Fruit fly (Drosophila melanogaster) whole organism, embryonic: ENCODE data around the gene mthl1.
A peak's percentile ranks its signal among the peaks of the same experiment; 100 is the strongest.

ENCODE experiments used
- C15 ChIP-seq: fragments of 200-800 bp; sonication (Bioruptor generic); IDR thresholded peaks from 3 replicates; pipeline ENCODE4 v1.3.6; 2022; ENCODE audit warnings: missing biosample characterization, missing genetic modification characterization
- CG10654 ChIP-seq: fragments of 200-800 bp; sonication (Bioruptor generic); optimal IDR thresholded peaks from 2 replicates; lab custom pipeline; 2016; ENCODE audit warnings: missing biosample characterization, missing genetic modification characterization
- CG11695 ChIP-seq: fragments of 200-800 bp; sonication (Bioruptor generic); IDR thresholded peaks from 3 replicates; pipeline ENCODE4 v1.3.6; 2022; ENCODE audit warnings: missing biosample characterization, missing genetic modification characterization
- CG12219 ChIP-seq: fragments of 200-800 bp; sonication (Bioruptor generic); optimal IDR thresholded peaks from 3 replicates; lab custom pipeline; 2018; ENCODE audit warnings: missing biosample characterization, mild to moderate bottlenecking, missing genetic modification characterization
- CG12391 ChIP-seq: fragments of 200-800 bp; sonication (Bioruptor generic); optimal IDR thresholded peaks from 3 replicates; lab custom pipeline; 2018; ENCODE audit warnings: missing biosample characterization, mild to moderate bottlenecking, missing genetic modification characterization, moderate library complexity
- CG13624 ChIP-seq: fragments of 200-800 bp; sonication (Bioruptor generic); optimal IDR thresholded peaks from 2 replicates; lab custom pipeline; 2016; ENCODE audit warnings: missing biosample characterization, missing genetic modification characterization
- CG14014 ChIP-seq: fragments of 200-800 bp; sonication (Bioruptor generic); IDR thresholded peaks from 2 replicates; pipeline ENCODE4 v1.3.6; 2022; ENCODE audit warnings: missing biosample characterization, missing genetic modification characterization
- CG1647 ChIP-seq: fragments of 200-800 bp; sonication (Bioruptor generic); optimal IDR thresholded peaks from 3 replicates; lab custom pipeline; 2016; ENCODE audit warnings: missing biosample characterization, missing genetic modification characterization
- CG17186 ChIP-seq: fragments of 200-800 bp; sonication (Bioruptor generic); optimal IDR thresholded peaks from 3 replicates; lab custom pipeline; 2017; ENCODE audit warnings: missing biosample characterization, missing genetic modification reagents, missing genetic modification characterization
- CG17912 ChIP-seq: fragments of 200-800 bp; sonication (Bioruptor generic); optimal IDR thresholded peaks from 2 replicates; lab custom pipeline; 2018; ENCODE audit warnings: missing biosample characterization, mild to moderate bottlenecking, missing genetic modification characterization
- CG2199 ChIP-seq: fragments of 200-800 bp; sonication (Bioruptor generic); IDR thresholded peaks from 3 replicates; pipeline ENCODE4 v1.3.6; 2022; ENCODE audit warnings: missing biosample characterization, missing genetic modification characterization
- CG2202 ChIP-seq: fragments of 200-800 bp; sonication (Bioruptor generic); optimal IDR thresholded peaks from 2 replicates; lab custom pipeline; 2018; ENCODE audit warnings: missing biosample characterization, mild to moderate bottlenecking, missing genetic modification characterization
- CG2712 ChIP-seq: fragments of 200-800 bp; optimal IDR thresholded peaks from 3 replicates; lab custom pipeline; 2019; ENCODE audit warnings: missing biosample characterization, mild to moderate bottlenecking, missing genetic modification characterization, moderate library complexity
- CG30020 ChIP-seq: fragments of 200-800 bp; optimal IDR thresholded peaks from 2 replicates; lab custom pipeline; 2019; ENCODE audit warnings: missing biosample characterization, mild to moderate bottlenecking, missing genetic modification characterization, moderate library complexity
- CG31365 ChIP-seq: fragments of 200-800 bp; sonication (Bioruptor generic); optimal IDR thresholded peaks from 2 replicates; lab custom pipeline; 2018; ENCODE audit warnings: missing biosample characterization, mild to moderate bottlenecking, missing genetic modification characterization
- CG4328 ChIP-seq: fragments of 200-800 bp; sonication (Bioruptor generic); optimal IDR thresholded peaks from 3 replicates; lab custom pipeline; 2017; ENCODE audit warnings: missing biosample characterization, missing genetic modification reagents, missing genetic modification characterization
- CG8089 ChIP-seq: fragments of 200-800 bp; sonication (Bioruptor generic); optimal IDR thresholded peaks from 3 replicates; lab custom pipeline; 2016; ENCODE audit warnings: missing biosample characterization, missing genetic modification characterization
- CG8924 ChIP-seq: fragments of 200-800 bp; optimal IDR thresholded peaks from 3 replicates; lab custom pipeline; 2019; ENCODE audit warnings: missing biosample characterization, mild to moderate bottlenecking, missing genetic modification characterization, moderate library complexity
- CG9727 ChIP-seq: fragments of 200-800 bp; sonication (Bioruptor generic); optimal IDR thresholded peaks from 3 replicates; lab custom pipeline; 2017; ENCODE audit warnings: missing biosample characterization, mild to moderate bottlenecking, missing genetic modification characterization
- CrebB ChIP-seq: fragments of 200-800 bp; sonication (Bioruptor generic); optimal IDR thresholded peaks from 3 replicates; lab custom pipeline; 2018; ENCODE audit warnings: missing biosample characterization, mild to moderate bottlenecking, missing genetic modification characterization
- D ChIP-seq, 2 experiments: fragments of 200-800 bp in 1 of 2; fragments of >200 bp in 1 of 2; sonication (Bioruptor generic) in 1 of 2; optimal IDR thresholded peaks; 2 replicates in 1 of 2; 3 replicates in 1 of 2; lab custom pipeline; 2017; ENCODE audit warnings: mild to moderate bottlenecking in 1 of 2, missing biosample characterization in 1 of 2, missing genetic modification characterization in 1 of 2, missing genetic modification reagents in 1 of 2
- Dek ChIP-seq: fragments of 200-800 bp; sonication (Bioruptor generic); optimal IDR thresholded peaks from 3 replicates; lab custom pipeline; 2019; ENCODE audit warnings: missing biosample characterization, mild to moderate bottlenecking, missing genetic modification characterization, moderate library complexity
- HmgZ ChIP-seq: fragments of 200-800 bp; sonication (Bioruptor generic); optimal IDR thresholded peaks from 2 replicates; lab custom pipeline; 2018; ENCODE audit warnings: missing biosample characterization, mild to moderate bottlenecking, missing genetic modification characterization
- MTF-1 ChIP-seq: fragments of 200-800 bp; sonication (Bioruptor generic); optimal IDR thresholded peaks from 2 replicates; lab custom pipeline; 2018; ENCODE audit warnings: missing biosample characterization, mild to moderate bottlenecking, missing genetic modification characterization, borderline replicate concordance
- Mrtf ChIP-seq: fragments of 200-800 bp; sonication (Bioruptor generic); IDR thresholded peaks from 3 replicates; pipeline ENCODE4 v1.3.6; 2022; ENCODE audit warnings: missing biosample characterization, missing genetic modification characterization
- Side ChIP-seq: fragments of 200-800 bp; sonication (Bioruptor generic); optimal IDR thresholded peaks from 2 replicates; lab custom pipeline; 2016; ENCODE audit warnings: missing biosample characterization, missing genetic modification characterization
- Sox102F ChIP-seq: fragments of 200-800 bp; sonication (Bioruptor generic); optimal IDR thresholded peaks from 2 replicates; lab custom pipeline; 2018; ENCODE audit warnings: missing biosample characterization, mild to moderate bottlenecking, missing genetic modification characterization, moderate library complexity
- TFAM ChIP-seq: fragments of 200-800 bp; sonication (Bioruptor generic); optimal IDR thresholded peaks from 2 replicates; lab custom pipeline; 2017; ENCODE audit warnings: missing biosample characterization, missing genetic modification characterization, inconsistent platforms
- chn ChIP-seq: fragments of 200-800 bp; sonication (Bioruptor generic); optimal IDR thresholded peaks from 2 replicates; lab custom pipeline; 2016; ENCODE audit warnings: missing biosample characterization, missing genetic modification characterization
- grn ChIP-seq: fragments of 200-800 bp; sonication (Bioruptor generic); optimal IDR thresholded peaks from 3 replicates; lab custom pipeline; 2017; ENCODE audit warnings: missing biosample characterization, missing genetic modification characterization
- hkb ChIP-seq, 2 experiments: fragments of 200-800 bp in 1 of 2; fragments of >200 bp in 1 of 2; sonication (Bioruptor generic) in 1 of 2; IDR thresholded peaks in 1 of 2; optimal IDR thresholded peaks in 1 of 2; 2 replicates each; pipeline versions ENCODE4 v1.3.6 to Lab custom; 2017 to 2022; ENCODE audit warnings: missing biosample characterization in 1 of 2, missing genetic modification characterization in 1 of 2
- inv ChIP-seq: fragments of 200-800 bp; sonication (Bioruptor generic); IDR thresholded peaks from 2 replicates; pipeline ENCODE4 v1.3.6; 2022; ENCODE audit warnings: missing biosample characterization, missing genetic modification characterization; ENCODE audit not compliant: partially characterized antibody
- lbe ChIP-seq: fragments of 200-800 bp; sonication (Bioruptor generic); optimal IDR thresholded peaks from 2 replicates; lab custom pipeline; 2016; ENCODE audit warnings: missing biosample characterization, mild to moderate bottlenecking, missing genetic modification characterization
- mld ChIP-seq: fragments of 200-800 bp; sonication (Bioruptor generic); IDR thresholded peaks from 3 replicates; pipeline ENCODE4 v1.3.6; 2022; ENCODE audit warnings: missing biosample characterization, missing genetic modification characterization; ENCODE audit not compliant: partially characterized antibody
- nau ChIP-seq: fragments of 200-800 bp; sonication (Bioruptor generic); optimal IDR thresholded peaks from 3 replicates; lab custom pipeline; 2017; ENCODE audit warnings: missing biosample characterization, mild to moderate bottlenecking, missing genetic modification characterization, missing genetic modification reagents
- pan ChIP-seq, 4 experiments: fragments of >200 bp in 3 of 4; fragments of 200-800 bp in 1 of 4; sonication (Bioruptor generic) in 1 of 4; optimal IDR thresholded peaks in 3 of 4; IDR thresholded peaks in 1 of 4; 2 replicates each; pipeline versions ENCODE4 v1.3.6 to Lab custom; 2017 to 2022; ENCODE audit warnings: missing biosample characterization in 2 of 4, missing genetic modification characterization in 2 of 4, mixed read lengths in 1 of 4
- peb ChIP-seq: fragments of 200-800 bp; sonication (Bioruptor generic); IDR thresholded peaks from 2 replicates; pipeline ENCODE4 v1.3.6; 2022; ENCODE audit warnings: missing biosample characterization, missing genetic modification characterization
- prd ChIP-seq, 3 experiments: fragments of >200 bp in 2 of 3; fragments of 200-800 bp in 1 of 3; sonication (Bioruptor generic) in 1 of 3; optimal IDR thresholded peaks in 2 of 3; IDR thresholded peaks in 1 of 3; 2 replicates in 2 of 3; 3 replicates in 1 of 3; pipeline versions ENCODE4 v1.3.6 to Lab custom; 2017 to 2022; ENCODE audit warnings: missing biosample characterization in 1 of 3, missing genetic modification characterization in 1 of 3
- rib ChIP-seq: fragments of 200-800 bp; sonication (Bioruptor generic); IDR thresholded peaks from 2 replicates; pipeline ENCODE4 v1.3.6; 2022; ENCODE audit warnings: missing biosample characterization, missing genetic modification characterization
- run ChIP-seq: fragments of 200-800 bp; sonication (Bioruptor generic); optimal IDR thresholded peaks from 3 replicates; lab custom pipeline; 2018; ENCODE audit warnings: missing biosample characterization, mild to moderate bottlenecking, missing genetic modification characterization
- salm ChIP-seq: fragments of 200-800 bp; sonication (Bioruptor generic); optimal IDR thresholded peaks from 2 replicates; lab custom pipeline; 2018; ENCODE audit warnings: missing biosample characterization, mild to moderate bottlenecking, missing genetic modification characterization
- sd ChIP-seq: fragments of 200-800 bp; sonication (Bioruptor generic); optimal IDR thresholded peaks from 3 replicates; lab custom pipeline; 2018; ENCODE audit warnings: missing biosample characterization, mild to moderate bottlenecking, missing genetic modification characterization, moderate library complexity
- slbo ChIP-seq: fragments of 200-800 bp; sonication (Bioruptor generic); IDR thresholded peaks from 2 replicates; pipeline ENCODE4 v1.3.6; 2022; ENCODE audit warnings: missing biosample characterization, missing genetic modification characterization
- slp2 ChIP-seq: fragments of 200-800 bp; sonication (Bioruptor generic); optimal IDR thresholded peaks from 2 replicates; lab custom pipeline; 2016; ENCODE audit warnings: missing biosample characterization, missing genetic modification characterization
- sug ChIP-seq: fragments of 200-800 bp; optimal IDR thresholded peaks from 2 replicates; lab custom pipeline; 2019; ENCODE audit warnings: missing biosample characterization, mild to moderate bottlenecking, missing genetic modification characterization, moderate library complexity
- tap ChIP-seq: fragments of 200-800 bp; optimal IDR thresholded peaks from 3 replicates; lab custom pipeline; 2019; ENCODE audit warnings: missing biosample characterization, mild to moderate bottlenecking, missing genetic modification characterization, moderate library complexity
- zen ChIP-seq: fragments of 200-800 bp; sonication (Bioruptor generic); optimal IDR thresholded peaks from 3 replicates; lab custom pipeline; 2018; ENCODE audit warnings: missing biosample characterization, mild to moderate bottlenecking, missing genetic modification characterization, moderate library complexity

Gene mthl1

DNA sequence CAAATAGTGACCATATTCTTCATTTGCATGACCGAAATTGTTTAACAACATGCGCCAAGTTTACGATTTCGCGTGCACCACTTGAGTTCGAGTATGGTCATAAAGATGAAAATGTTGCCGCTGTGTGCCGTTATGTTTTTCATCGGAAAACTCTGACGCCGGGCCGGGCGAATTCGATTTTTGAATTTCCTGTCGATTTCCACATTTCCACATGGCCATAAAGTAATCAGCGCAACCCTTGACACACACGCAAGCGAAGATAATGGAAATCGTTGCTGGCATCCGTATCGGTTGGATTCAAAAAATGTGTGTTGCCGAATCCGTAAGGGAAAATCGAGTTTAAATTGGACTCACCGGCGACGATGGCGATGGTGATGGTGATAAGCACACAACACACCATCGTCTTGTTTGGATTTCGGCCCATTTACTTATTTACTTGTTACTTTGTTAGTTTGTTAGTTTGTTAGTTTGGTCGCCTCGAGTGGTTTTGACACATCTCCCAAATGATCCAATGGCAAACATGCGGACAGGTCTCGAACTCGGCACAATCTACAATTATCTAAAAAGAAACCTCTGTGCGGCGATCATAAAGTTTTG lies 3.9 kb downstream of the mthl1 start (continued):
- peak; percentile 64 for TF ChIP-seq CG2202 (tag; lab: Kevin White, UChicago)
- TF ChIP-seq CrebB (tag; lab: Kevin White, UChicago), result peak; percentile 60
- TF ChIP-seq inv (GFP tag; lab: Robert Waterston, UW), result no peak
- no peak for TF ChIP-seq lbe (GFP tag; lab: Kevin White, UChicago)
- peak; percentile 13 for TF ChIP-seq CG12391 (tag; lab: Kevin White, UChicago)
- TF ChIP-seq CG11695, result peak; percentile 37; the same call in 1 of the 3 replicates
- TF ChIP-seq zen (tag; lab: Kevin White, UChicago), result peak; percentile 52
- TF ChIP-seq MTF-1 (GFP tag; lab: Kevin White, UChicago), result peak; percentile 54
- peak; percentile 36 for TF ChIP-seq sd (tag; lab: Kevin White, UChicago)
- peak; percentile 24 for TF ChIP-seq TFAM (GFP tag; lab: Kevin White, UChicago)
- peak; percentile 49 for TF ChIP-seq Sox102F (GFP tag; lab: Kevin White, UChicago)
- peak; percentile 27 for TF ChIP-seq CG8924 (tag; lab: Kevin White, UChicago)
- TF ChIP-seq D (optimal IDR thresholded peaks at IDR 0.05; lab: Kevin White, UChicago), result no peak
- TF ChIP-seq D (GFP tag; optimal IDR thresholded peaks at IDR 0.05; lab: Kevin White, UChicago), result peak; percentile 37
- peak; percentile 54 for TF ChIP-seq CG17912 (GFP tag; lab: Kevin White, UChicago)
- no peak for TF ChIP-seq chn
- TF ChIP-seq run (tag; lab: Kevin White, UChicago), result peak; percentile 73
- TF ChIP-seq CG14014, result peak; percentile 40; the same call in 1 of the 2 replicates
- TF ChIP-seq prd (optimal IDR thresholded peaks at IDR 0.05; lab: Kevin White, UChicago), result no peak
- peak; percentile 35; the same call in 1 of the 3 replicates for TF ChIP-seq prd (GFP tag; IDR thresholded peaks at IDR 0.05; lab: Robert Waterston, UW)
- TF ChIP-seq CG2199 (GFP tag; lab: Robert Waterston, UW), result peak; percentile 73; the same call in 2 of the 3 replicates
- TF ChIP-seq sug (tag; lab: Kevin White, UChicago), result peak; percentile 28
- no peak for TF ChIP-seq CG1647 (GFP tag; lab: Kevin White, UChicago)
- TF ChIP-seq CG4328 (GFP tag; lab: Kevin White, UChicago), result peak; percentile 48
- TF ChIP-seq peb, result no peak
- peak; percentile 27 for TF ChIP-seq HmgZ (tag; lab: Kevin White, UChicago)
- TF ChIP-seq tap (tag; lab: Kevin White, UChicago), result peak; percentile 28
- TF ChIP-seq C15 (GFP tag; lab: Robert Waterston, UW), result no peak
- no peak for TF ChIP-seq CG10654 (GFP tag; lab: Kevin White, UChicago)
- TF ChIP-seq slp2 (GFP tag; lab: Kevin White, UChicago), result no peak
- peak; percentile 37 for TF ChIP-seq nau (GFP tag; lab: Kevin White, UChicago)
- TF ChIP-seq salm (tag; lab: Kevin White, UChicago), result peak; percentile 46
- no peak for TF ChIP-seq CG13624
- peak; percentile 41 for TF ChIP-seq CG2712 (tag; lab: Kevin White, UChicago)
- TF ChIP-seq CG12219, result peak; percentile 55
- no peak for TF ChIP-seq hkb (optimal IDR thresholded peaks at IDR 0.05; lab: Kevin White, UChicago)
- peak; percentile 51; the same call in 1 of the 2 replicates for TF ChIP-seq hkb (GFP tag; IDR thresholded peaks at IDR 0.05; lab: Robert Waterston, UW)
- TF ChIP-seq Side (GFP tag; lab: Kevin White, UChicago), result peak; percentile 38
- TF ChIP-seq Mrtf (GFP tag; lab: Robert Waterston, UW), result no peak
- TF ChIP-seq CG31365 (tag; lab: Kevin White, UChicago), result peak; percentile 43
- TF ChIP-seq mld, result no peak
- no peak for TF ChIP-seq CG8089 (GFP tag; lab: Kevin White, UChicago)
- no peak for TF ChIP-seq rib (GFP tag; lab: Robert Waterston, UW)
- no peak for TF ChIP-seq Dek (tag; lab: Kevin White, UChicago)
- peak; percentile 87 for TF ChIP-seq grn (GFP tag; lab: Kevin White, UChicago)
- TF ChIP-seq slbo (GFP tag; lab: Robert Waterston, UW), result no peak
- TF ChIP-seq CG30020 (tag; lab: Kevin White, UChicago), result no peak
- TF ChIP-seq CG17186 (GFP tag; lab: Kevin White, UChicago), result no peak
- no peak for TF ChIP-seq pan (optimal IDR thresholded peaks at IDR 0.05; lab: Kevin White, UChicago)
- TF ChIP-seq pan (GFP tag; optimal IDR thresholded peaks at IDR 0.05 in 1 of 2, IDR thresholded peaks at IDR 0.05 in 1 of 2), result no peak
- peak; percentile 74 for TF ChIP-seq CG9727 (GFP tag; lab: Kevin White, UChicago)
